Fruit fly (Drosophila melanogaster) S2 (cell line): ENCODE measurements around the gene Srp54.

Experiments
- CG8478 ChIP-seq: fragments of >200 bp; optimal IDR thresholded peaks from 2 replicates; lab custom pipeline; 2018
- CTCF ChIP-seq, 2 experiments: fragments of >200 bp; optimal IDR thresholded peaks; 2 replicates each; lab custom pipeline; 2018

DNA sequence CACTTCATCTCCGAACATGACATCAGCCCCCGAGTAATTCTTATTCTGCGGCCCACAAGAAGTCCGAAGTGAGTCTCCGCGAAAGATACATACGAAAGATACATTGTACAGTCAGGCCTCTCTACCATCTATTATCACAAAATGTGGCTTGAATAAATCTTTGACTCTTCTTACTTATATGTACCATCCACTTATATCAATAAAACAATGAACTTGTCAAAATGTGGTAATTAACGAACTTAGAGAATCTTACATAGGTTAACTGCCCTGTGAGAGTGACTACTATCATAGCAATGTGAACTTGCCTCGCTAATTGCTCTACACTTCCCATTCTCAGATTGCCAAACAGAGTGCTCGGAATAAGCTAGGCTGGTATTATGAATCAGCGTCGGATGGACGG, 6.1 kb upstream of the Srp54 start:
- TF ChIP-seq CG8478 (lab: Kevin White, UChicago) (no peak), CTCF (optimal IDR thresholded peaks at IDR 0.05; lab: Kevin White, UChicago) (no peak)
